Worm (Caenorhabditis elegans) whole organism, L1 larva: ENCODE results near the gene K09C4.9.

Source experiments
- C16A3.4 ChIP-seq: fragments of 150-350 bp; optimal IDR thresholded peaks from 2 replicates; lab custom pipeline; 2014; ENCODE audit warnings: missing biosample characterization, missing genetic modification characterization
- aha-1 ChIP-seq: fragments of 150-350 bp; optimal IDR thresholded peaks from 2 replicates; lab custom pipeline; 2014; ENCODE audit warnings: missing biosample characterization, missing genetic modification characterization
- alr-1 ChIP-seq: fragments of 200-800 bp; sonication (Bioruptor generic); optimal IDR thresholded peaks from 2 replicates; lab custom pipeline; 2018; ENCODE audit warnings: borderline replicate concordance, mild to moderate bottlenecking, missing genetic modification characterization, missing compliant biosample characterization
- aly-2 ChIP-seq: fragments of 150-350 bp; optimal IDR thresholded peaks from 2 replicates; lab custom pipeline; 2014; ENCODE audit warnings: missing biosample characterization, missing genetic modification characterization
- blmp-1 ChIP-seq: fragments of 150-350 bp; optimal IDR thresholded peaks from 2 replicates; lab custom pipeline; 2014; ENCODE audit warnings: missing biosample characterization, missing genetic modification characterization
- ceh-8 ChIP-seq: fragments of 200-800 bp; sonication (Bioruptor generic); optimal IDR thresholded peaks from 2 replicates; lab custom pipeline; 2018; ENCODE audit warnings: mild to moderate bottlenecking, missing genetic modification characterization, moderate library complexity, missing compliant biosample characterization
- ceh-82 ChIP-seq, 3 experiments: fragments of 150-350 bp in 1 of 3; sonication (generic microtip) in 2 of 3; optimal IDR thresholded peaks; 2 replicates each; lab custom pipeline; 2014 to 2017; ENCODE audit warnings: missing biosample characterization in 3 of 3, missing genetic modification characterization in 3 of 3
- ceh-88 ChIP-seq: fragments of 200-800 bp; sonication (Bioruptor generic); IDR thresholded peaks from 2 replicates; pipeline ENCODE4 v1.3.6; 2022; ENCODE audit warnings: missing genetic modification characterization, missing compliant biosample characterization
- efl-1 ChIP-seq, 4 experiments: fragments of 150-350 bp; optimal IDR thresholded peaks in 3 of 4; peaks in 1 of 4; 1 replicate in 1 of 4; 2 replicates in 3 of 4; lab custom pipeline; 2014; ENCODE audit warnings: missing biosample characterization in 2 of 4, missing genetic modification characterization in 2 of 4, missing genetic modification reagents in 2 of 4
- efl-3 ChIP-seq: fragments of 200-800 bp; sonication (Bioruptor generic); optimal IDR thresholded peaks from 2 replicates; lab custom pipeline; 2018; ENCODE audit warnings: mild to moderate bottlenecking, missing genetic modification characterization, missing compliant biosample characterization
- elt-2 ChIP-seq: sonication (generic microtip); optimal IDR thresholded peaks from 2 replicates; lab custom pipeline; 2016; ENCODE audit warnings: missing genetic modification characterization, mild to moderate bottlenecking, inconsistent platforms, missing compliant biosample characterization, missing genetic modification reagents
- elt-3 ChIP-seq, 6 experiments: fragments of 150-350 bp in 1 of 6; sonication (generic microtip); optimal IDR thresholded peaks; 2 replicates each; lab custom pipeline; 2017 to 2018; ENCODE audit warnings: missing biosample characterization in 6 of 6, missing genetic modification characterization in 6 of 6, inconsistent platforms in 1 of 6
- ets-5 ChIP-seq: fragments of 200-800 bp; sonication (Bioruptor generic); IDR thresholded peaks from 2 replicates; pipeline ENCODE4 v1.3.6; 2022; ENCODE audit warnings: missing genetic modification characterization, missing compliant biosample characterization
- fkh-10 ChIP-seq: sonication (generic microtip); optimal IDR thresholded peaks from 2 replicates; lab custom pipeline; 2017; ENCODE audit warnings: missing biosample characterization, missing genetic modification reagents, missing genetic modification characterization
- fkh-8 ChIP-seq: sonication (generic microtip); optimal IDR thresholded peaks from 2 replicates; lab custom pipeline; 2016; ENCODE audit warnings: mild to moderate bottlenecking, missing genetic modification characterization, missing compliant biosample characterization
- lin-13 ChIP-seq: fragments of 150-350 bp; optimal IDR thresholded peaks from 2 replicates; lab custom pipeline; 2014; ENCODE audit warnings: missing biosample characterization, missing genetic modification reagents, missing genetic modification characterization
- lin-15B ChIP-seq: fragments of 150-350 bp; sonication (generic microtip); optimal IDR thresholded peaks from 3 replicates; lab custom pipeline; 2014; ENCODE audit warnings: missing biosample characterization, missing genetic modification characterization
- lir-3 ChIP-seq: sonication (generic microtip); optimal IDR thresholded peaks from 2 replicates; lab custom pipeline; 2016; ENCODE audit warnings: mild to moderate bottlenecking, missing genetic modification characterization, moderate library complexity, missing compliant biosample characterization; ENCODE audit not compliant: poor library complexity
- mab-9 ChIP-seq: fragments of 200-800 bp; sonication (Bioruptor generic); IDR thresholded peaks from 2 replicates; pipeline ENCODE4 v1.3.6; 2022; ENCODE audit warnings: missing genetic modification reagents, missing genetic modification characterization, missing compliant biosample characterization
- mdl-1 ChIP-seq, 2 experiments: fragments of 150-350 bp; optimal IDR thresholded peaks; 2 replicates each; lab custom pipeline; 2014 to 2017; ENCODE audit warnings: missing biosample characterization in 2 of 2, missing genetic modification characterization in 2 of 2, inconsistent platforms in 1 of 2
- mep-1 ChIP-seq: fragments of 150-350 bp; optimal IDR thresholded peaks from 2 replicates; lab custom pipeline; 2014; ENCODE audit warnings: missing biosample characterization, missing genetic modification characterization
- nhr-11 ChIP-seq: fragments of 150-350 bp; optimal IDR thresholded peaks from 2 replicates; lab custom pipeline; 2014; ENCODE audit warnings: missing biosample characterization, missing genetic modification characterization
- nhr-12 ChIP-seq: sonication (generic microtip); optimal IDR thresholded peaks from 2 replicates; lab custom pipeline; 2017; ENCODE audit warnings: missing biosample characterization, missing genetic modification characterization
- nhr-19 ChIP-seq: fragments of 200-800 bp; sonication (Bioruptor generic); conservative IDR thresholded peaks from 2 replicates; pipeline ENCODE4 v1.3.6; 2022; ENCODE audit warnings: missing genetic modification characterization, missing compliant biosample characterization
- nhr-28 ChIP-seq: fragments of 150-350 bp; optimal IDR thresholded peaks from 2 replicates; lab custom pipeline; 2014; ENCODE audit warnings: missing biosample characterization, missing genetic modification characterization
- nhr-85 ChIP-seq: sonication (generic microtip); peaks from one replicate; lab custom pipeline; 2016; ENCODE audit warnings: missing genetic modification characterization, inconsistent platforms, missing compliant biosample characterization
- nhr-90 ChIP-seq: sonication (generic microtip); optimal IDR thresholded peaks from 2 replicates; lab custom pipeline; 2016; ENCODE audit warnings: mild to moderate bottlenecking, missing genetic modification characterization, missing compliant biosample characterization; ENCODE audit not compliant: poor library complexity
- rnt-1 ChIP-seq: sonication (generic microtip); optimal IDR thresholded peaks from 2 replicates; lab custom pipeline; 2016; ENCODE audit warnings: mild to moderate bottlenecking, missing genetic modification characterization, moderate library complexity, missing compliant biosample characterization
- snpc-4 ChIP-seq: fragments of 150-350 bp; optimal IDR thresholded peaks from 2 replicates; lab custom pipeline; 2014; ENCODE audit warnings: missing biosample characterization, missing genetic modification characterization
- snu-23 ChIP-seq: sonication (generic microtip); optimal IDR thresholded peaks from 2 replicates; lab custom pipeline; 2016; ENCODE audit warnings: missing genetic modification characterization, missing compliant biosample characterization
- sup-37 ChIP-seq: fragments of 200-800 bp; sonication (Bioruptor generic); optimal IDR thresholded peaks from 2 replicates; lab custom pipeline; 2018; ENCODE audit warnings: mild to moderate bottlenecking, missing genetic modification characterization, missing compliant biosample characterization
- tlp-1 ChIP-seq: fragments of 150-350 bp; optimal IDR thresholded peaks from 2 replicates; lab custom pipeline; 2014; ENCODE audit warnings: missing biosample characterization, missing genetic modification characterization
- unc-130 ChIP-seq: fragments of 150-350 bp; optimal IDR thresholded peaks from 2 replicates; lab custom pipeline; 2017; ENCODE audit warnings: missing biosample characterization, missing genetic modification characterization, inconsistent platforms
- unc-62 ChIP-seq: fragments of 150-350 bp; optimal IDR thresholded peaks from 2 replicates; lab custom pipeline; 2014; ENCODE audit warnings: missing biosample characterization, missing genetic modification reagents, missing genetic modification characterization
- unc-86 ChIP-seq: sonication (generic microtip); optimal IDR thresholded peaks from 2 replicates; lab custom pipeline; 2016; ENCODE audit warnings: missing genetic modification characterization, missing compliant biosample characterization
- unc-98 ChIP-seq: fragments of 200-800 bp; sonication (Bioruptor generic); IDR thresholded peaks from 2 replicates; pipeline ENCODE4 v1.3.6; 2022; ENCODE audit warnings: missing genetic modification characterization, missing compliant biosample characterization
- vab-15 ChIP-seq: sonication (generic microtip); optimal IDR thresholded peaks from 2 replicates; lab custom pipeline; 2017; ENCODE audit warnings: missing genotype, mild to moderate bottlenecking, missing genetic modification characterization, missing compliant biosample characterization
- xbp-1 ChIP-seq: sonication (generic microtip); optimal IDR thresholded peaks from 2 replicates; lab custom pipeline; 2016; ENCODE audit warnings: missing genetic modification characterization, missing compliant biosample characterization
- zip-4 ChIP-seq: fragments of 200-800 bp; sonication (Bioruptor generic); optimal IDR thresholded peaks from 2 replicates; lab custom pipeline; 2018; ENCODE audit warnings: mild to moderate bottlenecking, missing genetic modification characterization, moderate library complexity, missing compliant biosample characterization

The K09C4.9 gene

ce11 chrX:3313939-3314338 lies 42.4 kb upstream of the K09C4.9 start:
- no peak for TF ChIP-seq mab-9 (GFP tag; lab: Robert Waterston, UW)
- no peak for TF ChIP-seq efl-1 (optimal IDR thresholded peaks at IDR 0.05; lab: Kevin White, UChicago)
- peak in 1 of 2 experiments; percentile 51 for TF ChIP-seq efl-1 (GFP tag; optimal IDR thresholded peaks at IDR 0.05 in 1 of 2; lab: Kevin White, UChicago)

ce11 chrX:3310702-3311101 lies 39.1 kb upstream of the K09C4.9 start:
- TF ChIP-seq lir-3 (no peak), snpc-4 (tag; lab: Kevin White, UChicago) (no peak), ceh-82 (tag; optimal IDR thresholded peaks at IDR 0.05; lab: Kevin White, UChicago) (no peak), blmp-1 (tag; lab: Kevin White, UChicago) (no peak), mep-1 (tag; lab: Kevin White, UChicago) (no peak), lin-15B (tag; lab: Kevin White, UChicago) (no peak), nhr-12 (tag; lab: Kevin White, UChicago) (no peak), zip-4 (GFP tag; lab: Kevin White, UChicago) (no peak), ceh-8 (no peak), fkh-8 (tag; lab: Kevin White, UChicago) (no peak), unc-98 (GFP tag; lab: Robert Waterston, UW) (no peak), alr-1 (tag; lab: Kevin White, UChicago) (no peak), aha-1 (no peak)
- TF ChIP-seq, all 84 proteins: peak for 0

ce11 chrX:3306594-3307296 lies 35.2 kb upstream of the K09C4.9 start:
- TF ChIP-seq nhr-28 (tag; lab: Kevin White, UChicago) (no peak), ceh-88 (no peak), efl-1 (optimal IDR thresholded peaks at IDR 0.05; lab: Kevin White, UChicago) (no peak), efl-1 (GFP tag; optimal IDR thresholded peaks at IDR 0.05 in 1 of 2; lab: Kevin White, UChicago) (no peak), nhr-11 (tag; lab: Kevin White, UChicago) (no peak), vab-15 (tag; lab: Kevin White, UChicago) (no peak), efl-3 (no peak), snu-23 (GFP tag; lab: Kevin White, UChicago) (no peak), ceh-8 (no peak), unc-86 (no peak), elt-2 (tag; lab: Kevin White, UChicago) (peak; percentile 18), C16A3.4 (tag; lab: Kevin White, UChicago) (no peak), nhr-85 (tag; lab: Kevin White, UChicago) (peak; percentile 1), nhr-19 (GFP tag; lab: Robert Waterston, UW) (no peak), tlp-1 (tag; lab: Kevin White, UChicago) (no peak)

ce11 chrX:3304068-3304467 lies 32.5 kb upstream of the K09C4.9 start, which contains the start of gene F11D5.7:
TSS of gene F11D5.7 (plus strand) at chrX:3304368.
- no peak for TF ChIP-seq unc-62
- TF ChIP-seq, all 84 proteins: peak for 0

- TF ChIP-seq xbp-1 (tag; lab: Kevin White, UChicago) (no peak), ceh-82 (tag; optimal IDR thresholded peaks at IDR 0.05; lab: Kevin White, UChicago) (no peak), nhr-11 (tag; lab: Kevin White, UChicago) (no peak), mdl-1 (tag; optimal IDR thresholded peaks at IDR 0.05; lab: Kevin White, UChicago) (no peak), ets-5 (no peak), elt-2 (tag; lab: Kevin White, UChicago) (no peak), unc-130 (no peak), nhr-90 (no peak), lin-13 (GFP tag; lab: Kevin White, UChicago) (no peak), rnt-1 (no peak), fkh-10 (GFP tag; lab: Kevin White, UChicago) (no peak), sup-37 (GFP tag; lab: Kevin White, UChicago) (no peak), efl-1 (optimal IDR thresholded peaks at IDR 0.05; lab: Kevin White, UChicago) (no peak), efl-1 (GFP tag; optimal IDR thresholded peaks at IDR 0.05 in 1 of 2; lab: Kevin White, UChicago) (no peak), alr-1 (tag; lab: Kevin White, UChicago) (no peak), aly-2 (tag; lab: Kevin White, UChicago) (no peak), blmp-1 (tag; lab: Kevin White, UChicago) (no peak), elt-3 (tag; optimal IDR thresholded peaks at IDR 0.05; lab: Kevin White, UChicago) (no peak)
These were observed 30.2 kb upstream of the K09C4.9 start, which contains the start of gene F11D5.5 for ce11 chrX:3301770-3302169. TSS of gene F11D5.5 (plus strand) at chrX:3302070.
